Worm (Caenorhabditis elegans) whole organism, late embryonic: ENCODE results near the gene Y46G5A.7.
"Not testable (repeated sequence)": the region's sequence is repeated elsewhere in the genome, so short reads cannot be mapped to it uniquely, and the experiment has no call there.

Experiments
- C38D4.7 ChIP-seq: fragments of 200-800 bp; sonication (Bioruptor generic); optimal IDR thresholded peaks from 2 replicates; lab custom pipeline; 2018; ENCODE audit warnings: mild to moderate bottlenecking, missing genetic modification characterization, moderate library complexity, missing compliant biosample characterization
- F13H6.1 ChIP-seq: sonication (generic microtip); optimal IDR thresholded peaks from 2 replicates; lab custom pipeline; 2016; ENCODE audit warnings: missing genetic modification characterization, missing compliant biosample characterization
- T23F11.4 ChIP-seq: fragments of 200-800 bp; sonication (Bioruptor generic); optimal IDR thresholded peaks from 2 replicates; lab custom pipeline; 2018; ENCODE audit warnings: mild to moderate bottlenecking, missing genetic modification characterization, missing compliant biosample characterization
- ama-1 ChIP-seq: fragments of 150-350 bp; optimal IDR thresholded peaks from 2 replicates; lab custom pipeline; 2014
- ceh-14 ChIP-seq: sonication (generic microtip); optimal IDR thresholded peaks from 2 replicates; lab custom pipeline; 2016; ENCODE audit warnings: missing genotype, missing genetic modification characterization, missing compliant biosample characterization
- ceh-2 ChIP-seq: sonication (generic microtip); optimal IDR thresholded peaks from 2 replicates; lab custom pipeline; 2016; ENCODE audit warnings: missing genotype, missing genetic modification characterization, missing compliant biosample characterization
- ceh-22 ChIP-seq: sonication (generic microtip); optimal IDR thresholded peaks from 2 replicates; lab custom pipeline; 2017; ENCODE audit warnings: missing biosample characterization, missing genetic modification characterization
- ceh-30 ChIP-seq: fragments of 150-350 bp; optimal IDR thresholded peaks from 2 replicates; lab custom pipeline; 2014; ENCODE audit warnings: missing biosample characterization, missing genetic modification characterization
- che-1 ChIP-seq: sonication (generic microtip); optimal IDR thresholded peaks from 2 replicates; lab custom pipeline; 2016; ENCODE audit warnings: mild to moderate bottlenecking, missing genetic modification characterization, missing compliant biosample characterization
- fkh-10 ChIP-seq: fragments of 150-350 bp; optimal IDR thresholded peaks from 2 replicates; lab custom pipeline; 2014; ENCODE audit warnings: missing biosample characterization, missing genetic modification reagents, missing genetic modification characterization
- hlh-13 ChIP-seq: fragments of 200-800 bp; sonication (Bioruptor generic); optimal IDR thresholded peaks from 2 replicates; lab custom pipeline; 2018; ENCODE audit warnings: mild to moderate bottlenecking, missing genetic modification characterization, missing compliant biosample characterization
- npax-4 ChIP-seq: sonication (generic microtip); optimal IDR thresholded peaks from 2 replicates; lab custom pipeline; 2016; ENCODE audit warnings: missing genetic modification characterization, missing compliant biosample characterization
- unc-55 ChIP-seq: sonication (generic microtip); optimal IDR thresholded peaks from 2 replicates; lab custom pipeline; 2017; ENCODE audit warnings: missing biosample characterization, missing genetic modification reagents, missing genetic modification characterization
- zip-5 ChIP-seq: sonication (generic microtip); optimal IDR thresholded peaks from 2 replicates; lab custom pipeline; 2016; ENCODE audit warnings: missing genetic modification characterization, missing compliant biosample characterization

ce11 chrII:12753725-12754124 is 2.4 kb downstream of the Y46G5A.7 start, which contains the start of gene Y46G5A.39:
- not testable (repeated sequence) for TF ChIP-seq ceh-30 (tag; lab: Kevin White, UChicago); npax-4 (tag; lab: Kevin White, UChicago); unc-55; ama-1 (lab: Kevin White, UChicago); zip-5; C38D4.7 (GFP tag; lab: Kevin White, UChicago); fkh-10 (GFP tag; lab: Kevin White, UChicago); che-1 (tag; lab: Kevin White, UChicago); ceh-14 (tag; lab: Kevin White, UChicago); ceh-2 (tag; lab: Kevin White, UChicago); hlh-13 (GFP tag; lab: Kevin White, UChicago); T23F11.4 (GFP tag; lab: Kevin White, UChicago); F13H6.1 (tag; lab: Kevin White, UChicago); ceh-22 (tag; lab: Kevin White, UChicago)
